Fruit fly (Drosophila melanogaster) whole organism, embryonic: ENCODE results near the gene IFT54.
A peak's percentile ranks its signal among the peaks of the same experiment; 100 is the strongest.

ENCODE experiments used
- Adf1 ChIP-seq: fragments of 200-800 bp; sonication (Bioruptor generic); IDR thresholded peaks from 2 replicates; pipeline ENCODE4 v1.3.6; 2022; ENCODE audit warnings: missing biosample characterization, missing genetic modification characterization
- Atf-2 ChIP-seq: fragments of 200-800 bp; sonication (Bioruptor generic); optimal IDR thresholded peaks from 2 replicates; lab custom pipeline; 2016; ENCODE audit warnings: missing biosample characterization, missing genetic modification characterization
- Atf6 ChIP-seq: fragments of 200-800 bp; sonication (Bioruptor generic); IDR thresholded peaks from 2 replicates; pipeline ENCODE4 v1.3.6; 2022; ENCODE audit warnings: missing biosample characterization, missing genetic modification characterization
- CG11247 ChIP-seq: fragments of 200-800 bp; sonication (Bioruptor generic); IDR thresholded peaks from 2 replicates; pipeline ENCODE4 v1.3.6; 2022; ENCODE audit warnings: missing biosample characterization, missing genetic modification characterization
- CG12155 ChIP-seq: fragments of 200-800 bp; sonication (Bioruptor generic); optimal IDR thresholded peaks from 3 replicates; lab custom pipeline; 2016; ENCODE audit warnings: missing biosample characterization, missing genetic modification characterization
- CG14667 ChIP-seq: fragments of 200-800 bp; sonication (Bioruptor generic); IDR thresholded peaks from 2 replicates; pipeline ENCODE4 v1.3.6; 2022; ENCODE audit warnings: missing biosample characterization, missing genetic modification characterization
- CG14710 ChIP-seq: fragments of 200-800 bp; sonication (Bioruptor generic); optimal IDR thresholded peaks from 3 replicates; lab custom pipeline; 2019; ENCODE audit warnings: missing biosample characterization, mild to moderate bottlenecking, missing genetic modification characterization, moderate library complexity
- CG15601 ChIP-seq: fragments of 200-800 bp; sonication (Bioruptor generic); optimal IDR thresholded peaks from 3 replicates; lab custom pipeline; 2019; ENCODE audit warnings: missing biosample characterization, mild to moderate bottlenecking, missing genetic modification characterization, moderate library complexity
- CG16863 ChIP-seq: fragments of 200-800 bp; sonication (Bioruptor generic); optimal IDR thresholded peaks from 3 replicates; lab custom pipeline; 2016; ENCODE audit warnings: missing biosample characterization, missing genetic modification characterization
- CG17612 ChIP-seq: fragments of 200-800 bp; sonication (Bioruptor generic); IDR thresholded peaks from 2 replicates; pipeline ENCODE4 v1.3.6; 2022; ENCODE audit warnings: missing biosample characterization, missing genetic modification characterization
- CG18262 ChIP-seq: fragments of 200-800 bp; optimal IDR thresholded peaks from 3 replicates; lab custom pipeline; 2019; ENCODE audit warnings: missing biosample characterization, mild to moderate bottlenecking, missing genetic modification characterization, moderate library complexity
- CG18476 ChIP-seq: fragments of 200-800 bp; sonication (Bioruptor generic); optimal IDR thresholded peaks from 2 replicates; lab custom pipeline; 2016; ENCODE audit warnings: missing biosample characterization, mild to moderate bottlenecking, missing genetic modification characterization
- CG2199 ChIP-seq: fragments of 200-800 bp; sonication (Bioruptor generic); IDR thresholded peaks from 3 replicates; pipeline ENCODE4 v1.3.6; 2022; ENCODE audit warnings: missing biosample characterization, missing genetic modification characterization
- CG2889 ChIP-seq: fragments of 200-800 bp; sonication (Bioruptor generic); IDR thresholded peaks from 3 replicates; pipeline ENCODE4 v1.3.6; 2022; ENCODE audit warnings: missing biosample characterization, missing genetic modification characterization
- CG30020 ChIP-seq: fragments of 200-800 bp; optimal IDR thresholded peaks from 2 replicates; lab custom pipeline; 2019; ENCODE audit warnings: missing biosample characterization, mild to moderate bottlenecking, missing genetic modification characterization, moderate library complexity
- CG31224 ChIP-seq: fragments of 200-800 bp; sonication (Bioruptor generic); IDR thresholded peaks from 2 replicates; pipeline ENCODE4 v1.3.6; 2022; ENCODE audit warnings: missing biosample characterization, missing genetic modification characterization
- CG3163 ChIP-seq: fragments of 200-800 bp; sonication (Bioruptor generic); optimal IDR thresholded peaks from 3 replicates; lab custom pipeline; 2016; ENCODE audit warnings: missing biosample characterization, missing genetic modification characterization
- CG32532 ChIP-seq: fragments of 200-800 bp; sonication (Bioruptor generic); IDR thresholded peaks from 2 replicates; pipeline ENCODE4 v1.3.6; 2022; ENCODE audit warnings: missing biosample characterization, missing genetic modification characterization
- CG32772 ChIP-seq: fragments of 200-800 bp; sonication (Bioruptor generic); IDR thresholded peaks from 2 replicates; pipeline ENCODE4 v1.3.6; 2022; ENCODE audit warnings: missing biosample characterization, missing genetic modification characterization
- CG33557 ChIP-seq: fragments of 200-800 bp; sonication (Bioruptor generic); optimal IDR thresholded peaks from 2 replicates; lab custom pipeline; 2019; ENCODE audit warnings: missing biosample characterization, mild to moderate bottlenecking, missing genetic modification characterization, moderate library complexity
- CG34422 ChIP-seq: fragments of 200-800 bp; sonication (Bioruptor generic); IDR thresholded peaks from 3 replicates; pipeline ENCODE4 v1.3.6; 2022; ENCODE audit warnings: missing biosample characterization, missing genetic modification characterization
- CG42726 ChIP-seq: fragments of 200-800 bp; sonication (Bioruptor generic); IDR thresholded peaks from 2 replicates; pipeline ENCODE4 v1.3.6; 2022; ENCODE audit warnings: missing biosample characterization, missing genetic modification characterization; ENCODE audit not compliant: partially characterized antibody
- CG4360 ChIP-seq: fragments of 200-800 bp; sonication (Bioruptor generic); IDR thresholded peaks from 2 replicates; pipeline ENCODE4 v1.3.6; 2022; ENCODE audit warnings: missing biosample characterization, missing genetic modification characterization
- CG5180 ChIP-seq: fragments of 200-800 bp; sonication (Bioruptor generic); optimal IDR thresholded peaks from 3 replicates; lab custom pipeline; 2017; ENCODE audit warnings: missing biosample characterization, missing genetic modification characterization, mild to moderate bottlenecking, moderate library complexity, missing genetic modification reagents
- CG6765 ChIP-seq: fragments of 200-800 bp; sonication (Bioruptor generic); optimal IDR thresholded peaks from 3 replicates; lab custom pipeline; 2017; ENCODE audit warnings: missing biosample characterization, mild to moderate bottlenecking, missing genetic modification characterization
- CrebB ChIP-seq: fragments of 200-800 bp; sonication (Bioruptor generic); optimal IDR thresholded peaks from 3 replicates; lab custom pipeline; 2018; ENCODE audit warnings: missing biosample characterization, mild to moderate bottlenecking, missing genetic modification characterization
- D ChIP-seq, 2 experiments: fragments of 200-800 bp in 1 of 2; fragments of >200 bp in 1 of 2; sonication (Bioruptor generic) in 1 of 2; optimal IDR thresholded peaks; 2 replicates in 1 of 2; 3 replicates in 1 of 2; lab custom pipeline; 2017; ENCODE audit warnings: mild to moderate bottlenecking in 1 of 2, missing biosample characterization in 1 of 2, missing genetic modification characterization in 1 of 2, missing genetic modification reagents in 1 of 2
- D19A ChIP-seq: fragments of 200-800 bp; optimal IDR thresholded peaks from 3 replicates; lab custom pipeline; 2019; ENCODE audit warnings: missing biosample characterization, mild to moderate bottlenecking, missing genetic modification characterization, moderate library complexity
- Dbx ChIP-seq: fragments of 200-800 bp; sonication (Bioruptor generic); IDR thresholded peaks from 3 replicates; pipeline ENCODE4 v1.3.6; 2022; ENCODE audit warnings: missing biosample characterization, missing genetic modification characterization
- Dll ChIP-seq: fragments of 200-800 bp; sonication (Bioruptor generic); IDR thresholded peaks from 4 replicates; pipeline ENCODE4 v1.3.6; 2022; ENCODE audit warnings: missing biosample characterization, missing genetic modification characterization; ENCODE audit not compliant: partially characterized antibody
- Dp ChIP-seq: fragments of 200-800 bp; sonication (Bioruptor generic); optimal IDR thresholded peaks from 2 replicates; lab custom pipeline; 2018; ENCODE audit warnings: missing biosample characterization, mild to moderate bottlenecking, missing genetic modification characterization, moderate library complexity
- Ets97D ChIP-seq: fragments of 200-800 bp; sonication (Bioruptor generic); optimal IDR thresholded peaks from 3 replicates; lab custom pipeline; 2016; ENCODE audit warnings: missing biosample characterization, missing genetic modification characterization
- HmgZ ChIP-seq: fragments of 200-800 bp; sonication (Bioruptor generic); optimal IDR thresholded peaks from 2 replicates; lab custom pipeline; 2018; ENCODE audit warnings: missing biosample characterization, mild to moderate bottlenecking, missing genetic modification characterization
- Kr ChIP-seq: fragments of 200-800 bp; sonication (Bioruptor generic); optimal IDR thresholded peaks from 2 replicates; lab custom pipeline; 2017; ENCODE audit warnings: missing biosample characterization, mild to moderate bottlenecking, missing genetic modification characterization
- Myb ChIP-seq: fragments of 200-800 bp; sonication (Bioruptor generic); optimal IDR thresholded peaks from 2 replicates; lab custom pipeline; 2016; ENCODE audit warnings: missing biosample characterization, missing genetic modification characterization
- NC2β ChIP-seq: fragments of 200-800 bp; sonication (Bioruptor generic); optimal IDR thresholded peaks from 2 replicates; lab custom pipeline; 2016; ENCODE audit warnings: missing biosample characterization, missing genetic modification characterization
- Sin3A ChIP-seq: fragments of >200 bp; optimal IDR thresholded peaks from 2 replicates; lab custom pipeline; 2018
- ap ChIP-seq: fragments of 200-800 bp; sonication (Bioruptor generic); IDR thresholded peaks from 2 replicates; pipeline ENCODE4 v1.3.6; 2022; ENCODE audit warnings: missing biosample characterization, missing genetic modification characterization
- bbx ChIP-seq: fragments of 200-800 bp; sonication (Bioruptor generic); IDR thresholded peaks from 2 replicates; pipeline ENCODE4 v1.3.6; 2022; ENCODE audit warnings: missing biosample characterization, missing genetic modification characterization; ENCODE audit not compliant: partially characterized antibody
- bcd ChIP-seq: fragments of 200-800 bp; sonication (Bioruptor generic); optimal IDR thresholded peaks from 2 replicates; lab custom pipeline; 2017; ENCODE audit warnings: missing biosample characterization, mild to moderate bottlenecking, missing genetic modification characterization
- chm ChIP-seq: fragments of 200-800 bp; sonication (Bioruptor generic); IDR thresholded peaks from 2 replicates; pipeline ENCODE4 v1.3.6; 2022; ENCODE audit warnings: missing biosample characterization, missing genetic modification characterization
- dmrt11E ChIP-seq: fragments of 200-800 bp; sonication (Bioruptor generic); optimal IDR thresholded peaks from 3 replicates; lab custom pipeline; 2018; ENCODE audit warnings: missing biosample characterization, mild to moderate bottlenecking, missing genetic modification characterization, moderate library complexity
- pb ChIP-seq: fragments of 200-800 bp; sonication (Bioruptor generic); optimal IDR thresholded peaks from 3 replicates; lab custom pipeline; 2016; ENCODE audit warnings: missing biosample characterization, missing genetic modification characterization
- phol ChIP-seq: fragments of 200-800 bp; sonication (Bioruptor generic); optimal IDR thresholded peaks from 3 replicates; lab custom pipeline; 2018; ENCODE audit warnings: missing biosample characterization, mild to moderate bottlenecking, missing genetic modification characterization, moderate library complexity
- pros ChIP-seq: fragments of 200-800 bp; sonication (Bioruptor generic); optimal IDR thresholded peaks from 3 replicates; lab custom pipeline; 2019; ENCODE audit warnings: missing biosample characterization, mild to moderate bottlenecking, missing genetic modification characterization, moderate library complexity
- repo ChIP-seq: fragments of 200-800 bp; sonication (Bioruptor generic); optimal IDR thresholded peaks from 2 replicates; lab custom pipeline; 2016; ENCODE audit warnings: missing biosample characterization, missing genetic modification characterization
- tll ChIP-seq, 2 experiments: fragments of 200-800 bp in 1 of 2; fragments of >200 bp in 1 of 2; sonication (Bioruptor generic) in 1 of 2; optimal IDR thresholded peaks; 2 replicates each; lab custom pipeline; 2017 to 2019; ENCODE audit warnings: missing biosample characterization in 2 of 2, missing genetic modification characterization in 2 of 2, mild to moderate bottlenecking in 1 of 2, moderate library complexity in 1 of 2
- zf30C ChIP-seq: fragments of 200-800 bp; sonication (Bioruptor generic); optimal IDR thresholded peaks from 3 replicates; lab custom pipeline; 2018; ENCODE audit warnings: missing biosample characterization, mild to moderate bottlenecking, missing genetic modification characterization

IFT54 gene

dm6 chr3R:14326250-14327112 lies 24.3 kb downstream of the IFT54 start, which contains the start of the genes Afti and ATPsynE (continued):
- TF ChIP-seq CG4360 (GFP tag; lab: Robert Waterston, UW) (peak; percentile 77), CG12155 (GFP tag; lab: Kevin White, UChicago) (peak; percentile 69), pros (no peak), Myb (GFP tag; lab: Kevin White, UChicago) (peak; percentile 65), chm (GFP tag; lab: Robert Waterston, UW) (peak; percentile 37), Kr (GFP tag; lab: Kevin White, UChicago) (no peak), Atf6 (GFP tag; lab: Robert Waterston, UW) (peak; percentile 64; the same call in 1 of the 2 replicates), bcd (GFP tag; lab: Kevin White, UChicago) (peak; percentile 72), NC2β (GFP tag; lab: Kevin White, UChicago) (peak; percentile 38), CG32532 (peak; percentile 84), zf30C (GFP tag; lab: Kevin White, UChicago) (no peak), dmrt11E (tag; lab: Kevin White, UChicago) (peak; percentile 67), CG33557 (GFP tag; lab: Kevin White, UChicago) (no peak), CG6765 (no peak), Dll (peak; percentile 53; the same call in 3 of the 4 replicates), CG42726 (GFP tag; lab: Robert Waterston, UW) (0 out of 2 replicates have a peak, but pooled peaks have one; percentile 13), CG14710 (peak; percentile 83), Dbx (GFP tag; lab: Robert Waterston, UW) (peak; percentile 59; the same call in 2 of the 3 replicates), CG34422 (GFP tag; lab: Robert Waterston, UW) (peak; percentile 55), bbx (GFP tag; lab: Robert Waterston, UW) (peak; percentile 66), CG16863 (GFP tag; lab: Kevin White, UChicago) (peak; percentile 52), CG32772 (GFP tag; lab: Robert Waterston, UW) (peak; percentile 68), pb (GFP tag; lab: Kevin White, UChicago) (no peak), Dp (peak; percentile 59), CG30020 (tag; lab: Kevin White, UChicago) (no peak), CrebB (tag; lab: Kevin White, UChicago) (no peak), CG14667 (GFP tag; lab: Robert Waterston, UW) (peak; percentile 59), CG18476 (GFP tag; lab: Kevin White, UChicago) (peak; percentile 22), CG11247 (peak; percentile 62), CG15601 (peak; percentile 60), Sin3A (lab: Kevin White, UChicago) (peak; percentile 53), CG31224 (GFP tag; lab: Robert Waterston, UW) (peak; percentile 58; the same call in 1 of the 2 replicates), repo (GFP tag; lab: Kevin White, UChicago) (peak; percentile 21), CG2889 (GFP tag; lab: Robert Waterston, UW) (peak; percentile 64), Atf-2 (peak; percentile 40), CG3163 (GFP tag; lab: Kevin White, UChicago) (peak; percentile 57), D19A (tag; lab: Kevin White, UChicago) (no peak), Adf1 (GFP tag; lab: Robert Waterston, UW) (peak; percentile 29; the same call in 1 of the 2 replicates), ap (GFP tag; lab: Robert Waterston, UW) (peak; percentile 60), D (optimal IDR thresholded peaks at IDR 0.05; lab: Kevin White, UChicago) (no peak), D (GFP tag; optimal IDR thresholded peaks at IDR 0.05; lab: Kevin White, UChicago) (peak; percentile 53), CG2199 (GFP tag; lab: Robert Waterston, UW) (no peak), CG18262 (tag; lab: Kevin White, UChicago) (peak; percentile 69), tll (GFP tag; optimal IDR thresholded peaks at IDR 0.05; lab: Kevin White, UChicago) (no peak), Ets97D (GFP tag; lab: Kevin White, UChicago) (peak; percentile 93), CG17612 (GFP tag; lab: Robert Waterston, UW) (no peak), CG5180 (no peak), HmgZ (tag; lab: Kevin White, UChicago) (peak; percentile 19), phol (peak; percentile 74)
